Worm (Caenorhabditis elegans) whole organism, L2 larva: ENCODE measurements around the gene cpna-5.

Source experiments
- alr-1 ChIP-seq: fragments of 150-350 bp; optimal IDR thresholded peaks from 2 replicates; lab custom pipeline; 2014; ENCODE audit warnings: missing biosample characterization, missing genetic modification characterization
- ceh-82 ChIP-seq: fragments of 150-350 bp; optimal IDR thresholded peaks from 2 replicates; lab custom pipeline; 2014; ENCODE audit warnings: missing biosample characterization, missing genetic modification characterization
- egl-27 ChIP-seq: sonication (generic microtip); optimal IDR thresholded peaks from 3 replicates; lab custom pipeline; 2017; ENCODE audit warnings: missing biosample characterization, missing genetic modification reagents, missing genetic modification characterization
- lsy-2 ChIP-seq, 2 experiments: fragments of 150-350 bp in 1 of 2; sonication (generic microtip) in 1 of 2; optimal IDR thresholded peaks; 2 replicates each; lab custom pipeline; 2014 to 2017; ENCODE audit warnings: missing biosample characterization in 2 of 2, missing genetic modification characterization in 2 of 2
- mdl-1 ChIP-seq, 2 experiments: fragments of 150-350 bp in 1 of 2; sonication (generic microtip) in 1 of 2; optimal IDR thresholded peaks; 2 replicates each; lab custom pipeline; 2017; ENCODE audit warnings: missing biosample characterization in 2 of 2, missing genetic modification characterization in 2 of 2
- nhr-237 ChIP-seq: fragments of 150-350 bp; optimal IDR thresholded peaks from 2 replicates; lab custom pipeline; 2014; ENCODE audit warnings: missing biosample characterization, missing genetic modification characterization
- nhr-25 ChIP-seq: fragments of 150-350 bp; sonication (generic microtip); optimal IDR thresholded peaks from 3 replicates; lab custom pipeline; 2014; ENCODE audit warnings: missing biosample characterization, missing genetic modification characterization
- sma-3 ChIP-seq: sonication (generic microtip); optimal IDR thresholded peaks from 2 replicates; lab custom pipeline; 2016; ENCODE audit warnings: missing genetic modification reagents, missing genetic modification characterization, missing compliant biosample characterization
- sma-9 ChIP-seq, 2 experiments: fragments of 150-350 bp in 1 of 2; sonication (generic microtip) in 1 of 2; optimal IDR thresholded peaks; 2 replicates each; lab custom pipeline; 2014 to 2016; ENCODE audit warnings: missing genetic modification characterization in 2 of 2, mild to moderate bottlenecking in 1 of 2, missing biosample characterization in 1 of 2, missing compliant biosample characterization in 1 of 2, missing genetic modification reagents in 1 of 2, moderate library complexity in 1 of 2
- unc-39 ChIP-seq: fragments of 150-350 bp; optimal IDR thresholded peaks from 2 replicates; lab custom pipeline; 2014; ENCODE audit warnings: missing biosample characterization, missing genetic modification characterization
- unc-62 ChIP-seq: fragments of 150-350 bp; optimal IDR thresholded peaks from 2 replicates; lab custom pipeline; 2014; ENCODE audit warnings: missing biosample characterization, missing genetic modification reagents, missing genetic modification characterization
- zag-1 ChIP-seq: fragments of 150-350 bp; optimal IDR thresholded peaks from 2 replicates; lab custom pipeline; 2014; ENCODE audit warnings: missing biosample characterization, missing genetic modification characterization
- ztf-11 ChIP-seq: sonication (generic microtip); optimal IDR thresholded peaks from 2 replicates; lab custom pipeline; 2017; ENCODE audit warnings: missing biosample characterization, missing genetic modification characterization

DNA sequence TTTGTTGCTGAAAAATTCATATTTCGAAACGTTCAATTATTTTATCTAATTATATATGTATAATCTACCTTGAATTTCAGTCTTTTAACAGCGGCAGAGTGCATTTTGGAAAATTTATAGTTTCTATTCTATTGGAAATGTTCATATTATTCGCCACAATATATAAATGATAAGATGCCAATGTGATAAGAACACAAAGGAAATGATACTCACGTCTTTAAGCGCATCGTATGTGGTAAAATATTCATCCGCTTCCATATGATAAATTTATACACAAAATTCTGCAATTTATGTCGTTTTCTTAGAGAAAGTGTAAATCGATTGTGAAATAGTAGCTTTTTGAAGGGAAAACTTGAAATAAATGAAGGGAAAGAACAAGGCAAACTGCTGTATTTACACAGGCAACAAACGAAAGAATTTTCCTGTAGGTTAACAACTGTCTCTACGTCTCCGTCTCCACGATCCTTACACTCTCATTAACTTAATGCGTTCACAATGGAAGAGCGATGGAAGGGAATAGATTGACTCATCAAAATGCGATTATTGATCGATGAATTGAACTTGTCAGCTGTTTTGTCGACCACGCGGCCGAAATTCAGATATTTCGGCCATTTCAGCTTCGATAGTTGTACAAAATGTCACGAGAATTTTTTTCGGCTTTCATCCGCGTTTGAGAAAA lies 56.2 kb downstream of the cpna-5 start, which contains the start of gene alfa-1:
- TF ChIP-seq nhr-25 (tag; lab: Kevin White, UChicago) = no peak
- TF ChIP-seq zag-1 (tag; lab: Kevin White, UChicago) = no peak
- TF ChIP-seq mdl-1 (tag; optimal IDR thresholded peaks at IDR 0.05; lab: Kevin White, UChicago) = no peak
- no peak for TF ChIP-seq ztf-11 (tag; lab: Kevin White, UChicago)
- no peak for TF ChIP-seq unc-39 (tag; lab: Kevin White, UChicago)
- TF ChIP-seq sma-9 (GFP tag; optimal IDR thresholded peaks at IDR 0.05; lab: Kevin White, UChicago) = peak; percentile 10
- TF ChIP-seq sma-9 (tag; optimal IDR thresholded peaks at IDR 0.05; lab: Kevin White, UChicago) = no peak
- TF ChIP-seq nhr-237 (tag; lab: Kevin White, UChicago) = no peak
- no peak for TF ChIP-seq lsy-2 (tag; optimal IDR thresholded peaks at IDR 0.05; lab: Kevin White, UChicago)
- no peak for TF ChIP-seq ceh-82 (tag; lab: Kevin White, UChicago)
- no peak for TF ChIP-seq unc-62
- TF ChIP-seq alr-1 (tag; lab: Kevin White, UChicago) = no peak
- no peak for TF ChIP-seq sma-3 (GFP tag; lab: Kevin White, UChicago)
- no peak for TF ChIP-seq egl-27 (tag; lab: Kevin White, UChicago)
